Worm (Caenorhabditis elegans) whole organism, midembryonic: ENCODE data around the gene set-25.

Experiments
- cog-1 ChIP-seq: sonication (generic microtip); optimal IDR thresholded peaks from 2 replicates; lab custom pipeline; 2016; ENCODE audit warnings: missing genetic modification characterization, missing compliant biosample characterization
- flt-1 ChIP-seq: fragments of 200-800 bp; sonication (Bioruptor generic); IDR thresholded peaks from 2 replicates; pipeline ENCODE4 v1.3.6; 2022; ENCODE audit warnings: missing genetic modification characterization, missing compliant biosample characterization
- tab-1 ChIP-seq: fragments of 200-800 bp; sonication (Bioruptor generic); IDR thresholded peaks from 2 replicates; pipeline ENCODE4 v1.3.6; 2022; ENCODE audit warnings: missing genetic modification characterization, missing compliant biosample characterization
- ztf-23 ChIP-seq: fragments of 200-800 bp; sonication (Bioruptor generic); IDR thresholded peaks from 2 replicates; pipeline ENCODE4 v1.3.6; 2022; ENCODE audit warnings: missing genetic modification reagents, missing genetic modification characterization, missing compliant biosample characterization

DNA sequence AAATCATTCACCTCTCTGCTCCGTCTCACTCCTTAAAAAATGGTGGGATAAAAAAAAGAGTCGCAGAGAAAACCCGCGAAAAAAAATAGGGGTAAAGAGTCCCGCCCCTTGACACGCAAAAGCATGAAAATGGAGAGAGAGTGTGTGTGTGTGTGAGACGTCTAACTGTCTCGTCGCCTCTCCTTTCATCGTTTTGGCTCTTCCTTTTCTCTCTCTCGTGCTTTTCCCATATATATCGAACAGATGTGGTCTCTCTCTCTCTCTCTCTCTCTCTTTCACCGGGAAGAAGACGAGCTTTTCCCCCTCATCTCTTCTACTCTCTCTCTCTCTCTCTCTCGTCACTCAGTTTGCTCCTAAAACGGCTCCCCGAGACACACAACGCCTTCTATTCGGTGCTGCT lies 17.1 kb downstream of the set-25 start:
- TF ChIP-seq flt-1 (GFP tag; lab: Robert Waterston, UW), result no peak
- TF ChIP-seq tab-1 (GFP tag; lab: Robert Waterston, UW), result no peak
- TF ChIP-seq ztf-23 (GFP tag; lab: Robert Waterston, UW), result no peak; the same call in 1 of the 2 replicates
- no peak for TF ChIP-seq cog-1
